Fruit fly (Drosophila melanogaster) whole organism: ENCODE data around the gene CG3437.

Source experiments
- CG8478 ChIP-seq: fragments of >200 bp; optimal IDR thresholded peaks from 2 replicates; lab custom pipeline; 2018; ENCODE audit warnings: inconsistent platforms
- Dll ChIP-seq: fragments of >200 bp; optimal IDR thresholded peaks from 2 replicates; lab custom pipeline; 2017
- EcR ChIP-seq, 2 experiments: fragments of >200 bp; optimal IDR thresholded peaks; 2 replicates each; lab custom pipeline; 2017; ENCODE audit warnings: missing biosample characterization in 2 of 2, missing genetic modification characterization in 2 of 2, missing genetic modification reagents in 2 of 2
- pan ChIP-seq: fragments of >200 bp; optimal IDR thresholded peaks from 2 replicates; lab custom pipeline; 2017
- psq ChIP-seq: fragments of >200 bp; optimal IDR thresholded peaks from 2 replicates; lab custom pipeline; 2017
- usp ChIP-seq: fragments of >200 bp; optimal IDR thresholded peaks from 2 replicates; lab custom pipeline; 2017; ENCODE audit warnings: missing biosample characterization, missing genetic modification characterization, mixed read lengths

The CG3437 gene

dm6 chr3L:9446731-9447238 lies 10.7 kb downstream of the CG3437 start, which contains the start of gene CG3529:
Gene CG3529, plus strand, starts transcription at chr3L:9446864.
- TF ChIP-seq usp (GFP tag; lab: Kevin White, UChicago) (no peak), psq (lab: Kevin White, UChicago) (no peak), CG8478 (no peak), Dll (lab: Kevin White, UChicago) (no peak), pan (lab: Kevin White, UChicago) (no peak), EcR (GFP tag; optimal IDR thresholded peaks at IDR 0.05; lab: Kevin White, UChicago) (no peak)

- no peak for TF ChIP-seq psq (lab: Kevin White, UChicago)
- no peak for TF ChIP-seq CG8478
- TF ChIP-seq EcR (GFP tag; optimal IDR thresholded peaks at IDR 0.05; lab: Kevin White, UChicago) = no peak
- no peak for TF ChIP-seq usp (GFP tag; lab: Kevin White, UChicago)
- no peak for TF ChIP-seq pan (lab: Kevin White, UChicago)
- no peak for TF ChIP-seq Dll (lab: Kevin White, UChicago)
Observed at dm6 chr3L:9442625-9443282, 14.7 kb downstream of the CG3437 start, which contains the start of gene Srg3. Gene Srg3, plus strand, starts transcription at chr3L:9443232.

- TF ChIP-seq pan (lab: Kevin White, UChicago) (no peak), Dll (lab: Kevin White, UChicago) (no peak), usp (GFP tag; lab: Kevin White, UChicago) (no peak), EcR (GFP tag; optimal IDR thresholded peaks at IDR 0.05; lab: Kevin White, UChicago) (no peak), psq (lab: Kevin White, UChicago) (no peak), CG8478 (no peak)
Observed at dm6 chr3L:9441907-9442479, 15.5 kb downstream of the CG3437 start, which contains the start of the genes Bet3 and Nf-YA. Gene Bet3, minus strand, starts transcription at chr3L:9442267. Gene Nf-YA, minus strand, starts transcription at chr3L:9442267.

dm6 chr3L:9438858-9439257 lies 18.6 kb downstream of the CG3437 start:
- no peak for TF ChIP-seq pan (lab: Kevin White, UChicago)

- TF ChIP-seq psq (lab: Kevin White, UChicago) (no peak), EcR (GFP tag; optimal IDR thresholded peaks at IDR 0.05; lab: Kevin White, UChicago) (no peak), CG8478 (no peak), Dll (lab: Kevin White, UChicago) (no peak), pan (lab: Kevin White, UChicago) (no peak), usp (GFP tag; lab: Kevin White, UChicago) (no peak)
Observed at dm6 chr3L:9435831-9436230, 21.6 kb downstream of the CG3437 start.

dm6 chr3L:9435315-9435714 lies 22.2 kb downstream of the CG3437 start, which contains the start of gene CG42526:
Gene CG42526, minus strand, starts transcription at chr3L:9435399.
- TF ChIP-seq EcR (GFP tag; optimal IDR thresholded peaks at IDR 0.05; lab: Kevin White, UChicago) (no peak), psq (lab: Kevin White, UChicago) (no peak), pan (lab: Kevin White, UChicago) (no peak), usp (GFP tag; lab: Kevin White, UChicago) (no peak), Dll (lab: Kevin White, UChicago) (no peak), CG8478 (no peak)

- no peak for TF ChIP-seq psq (lab: Kevin White, UChicago)
- TF ChIP-seq usp (GFP tag; lab: Kevin White, UChicago) = no peak
- TF ChIP-seq Dll (lab: Kevin White, UChicago) = no peak
Observed at dm6 chr3L:9432810-9433587, 24.5 kb downstream of the CG3437 start.

dm6 chr3L:9431848-9432623 lies 25.4 kb downstream of the CG3437 start:
- no peak for TF ChIP-seq CG8478
- peak; percentile 4 for TF ChIP-seq pan (lab: Kevin White, UChicago)
- TF ChIP-seq EcR (GFP tag; optimal IDR thresholded peaks at IDR 0.05; lab: Kevin White, UChicago) = no peak
- no peak for TF ChIP-seq Dll (lab: Kevin White, UChicago)

dm6 chr3L:9430608-9430952 lies 26.9 kb downstream of the CG3437 start:
- TF ChIP-seq Dll (lab: Kevin White, UChicago) (no peak), psq (lab: Kevin White, UChicago) (no peak), CG8478 (no peak), usp (GFP tag; lab: Kevin White, UChicago) (no peak)

- no peak for TF ChIP-seq psq (lab: Kevin White, UChicago)
- no peak for TF ChIP-seq EcR (GFP tag; optimal IDR thresholded peaks at IDR 0.05; lab: Kevin White, UChicago)
- no peak for TF ChIP-seq pan (lab: Kevin White, UChicago)
- no peak for TF ChIP-seq usp (GFP tag; lab: Kevin White, UChicago)
- TF ChIP-seq CG8478 = no peak
- TF ChIP-seq Dll (lab: Kevin White, UChicago) = no peak
Observed at dm6 chr3L:9429665-9430607, 27.5 kb downstream of the CG3437 start, which contains the start of the genes RpS17 and MTF-1. Gene RpS17, minus strand, starts transcription at chr3L:9429821. Gene MTF-1, plus strand, starts transcription at chr3L:9430312.
